Fruit fly (Drosophila melanogaster): ENCODE results near the gene heca.

heca gene

DNA sequence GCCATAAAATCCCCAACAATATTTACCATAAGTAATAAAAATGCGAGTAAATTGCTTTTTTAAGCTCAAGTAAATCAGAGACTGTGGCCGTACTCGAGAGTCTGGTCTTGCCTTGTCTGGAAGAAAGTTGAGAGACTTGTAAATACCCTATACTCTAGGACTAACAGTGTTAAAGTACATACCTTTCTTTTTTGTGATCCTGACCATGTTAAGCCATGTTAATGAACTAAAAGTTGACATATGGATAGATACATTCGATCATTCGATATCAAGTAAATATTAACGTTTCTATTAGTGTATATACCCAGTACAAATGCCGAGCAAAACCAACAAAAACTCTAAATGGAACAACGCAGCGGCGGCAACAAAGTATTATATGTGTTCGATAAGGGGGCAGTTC, 58.4 kb downstream of the heca start (continued):
- TF ChIP-seq Pdp1 (GFP tag; optimal IDR thresholded peaks at IDR 0.05) (peak; percentile 0 to 42), Aef1 (GFP tag; IDR thresholded peaks at IDR 0.05) (0 out of 3 replicates have a peak, but pooled peaks have one; percentile 34), CG14050 (GFP tag; IDR thresholded peaks at IDR 0.05) (no peak), CG30020 (tag; optimal IDR thresholded peaks at IDR 0.05) (no peak), Dll (GFP tag; IDR thresholded peaks at IDR 0.05; ENCODE audit: partially characterized antibody) (no peak), Fer3 (tag; optimal IDR thresholded peaks at IDR 0.05) (peak; percentile 21), CG12104 (GFP tag; optimal IDR thresholded peaks at IDR 0.05) (no peak), Blimp-1 (GFP tag; optimal IDR thresholded peaks at IDR 0.05) (peak; percentile 57), Ptx1 (GFP tag; IDR thresholded peaks at IDR 0.05) (0 out of 2 replicates have a peak, but pooled peaks have one; percentile 7), CG12391 (tag; optimal IDR thresholded peaks at IDR 0.05) (peak; percentile 21), p53 (GFP tag; optimal IDR thresholded peaks at IDR 0.05) (no peak), tll (GFP tag; optimal IDR thresholded peaks at IDR 0.05) (no peak), nerfin-2 (GFP tag; IDR thresholded peaks at IDR 0.05; ENCODE audit: partially characterized antibody) (no peak), kay (GFP tag; optimal IDR thresholded peaks at IDR 0.05) (no peak), bigmax (GFP tag; optimal IDR thresholded peaks at IDR 0.05) (no peak), jigr1 (GFP tag; IDR thresholded peaks at IDR 0.05) (no peak), ap (GFP tag; IDR thresholded peaks at IDR 0.05) (no peak), seq (GFP tag; IDR thresholded peaks at IDR 0.05) (no peak), stc (GFP tag; IDR thresholded peaks at IDR 0.05) (0 out of 2 replicates have a peak, but pooled peaks have one; percentile 9), CG8388 (GFP tag; optimal IDR thresholded peaks at IDR 0.05) (no peak), fd102C (GFP tag; optimal IDR thresholded peaks at IDR 0.05) (no peak), sim (GFP tag; IDR thresholded peaks at IDR 0.05) (no peak), CG12299 (tag; optimal IDR thresholded peaks at IDR 0.05) (no peak), D19A (tag; optimal IDR thresholded peaks at IDR 0.05) (peak; percentile 73), CG8281 (tag; optimal IDR thresholded peaks at IDR 0.05) (no peak), CG15011 (GFP tag; optimal IDR thresholded peaks at IDR 0.05) (no peak), Fer1 (GFP tag; optimal IDR thresholded peaks at IDR 0.05) (peak; percentile 33), tap (tag; optimal IDR thresholded peaks at IDR 0.05) (peak; percentile 24), HmgD (GFP tag; optimal IDR thresholded peaks at IDR 0.05) (no peak), Taf1 (GFP tag; IDR thresholded peaks at IDR 0.05) (no peak), CG3847 (GFP tag; IDR thresholded peaks at IDR 0.05) (no peak), CG17829 (tag; optimal IDR thresholded peaks at IDR 0.05) (peak; percentile 15), prd (optimal IDR thresholded peaks at IDR 0.05) (no peak), prd (GFP tag; IDR thresholded peaks at IDR 0.05) (peak; percentile 40; the same call in 1 of the 3 replicates), mam (GFP tag; optimal IDR thresholded peaks at IDR 0.05) (peak; percentile 23), PHDP (tag; optimal IDR thresholded peaks at IDR 0.05) (peak; percentile 44), tgo (GFP tag; IDR thresholded peaks at IDR 0.05) (no peak), Fer2 (tag; optimal IDR thresholded peaks at IDR 0.05) (no peak), salm (tag; optimal IDR thresholded peaks at IDR 0.05) (no peak), bab2 (GFP tag; optimal IDR thresholded peaks at IDR 0.05) (peak; percentile 44), org-1 (GFP tag; optimal IDR thresholded peaks at IDR 0.05) (no peak), CG13775 (GFP tag; optimal IDR thresholded peaks at IDR 0.05) (peak; percentile 14), CG14860 (GFP tag; IDR thresholded peaks at IDR 0.05; ENCODE audit: partially characterized antibody) (no peak), klu (GFP tag; IDR thresholded peaks at IDR 0.05) (no peak), Scr (GFP tag; IDR thresholded peaks at IDR 0.05; ENCODE audit: partially characterized antibody) (no peak), exex (tag; optimal IDR thresholded peaks at IDR 0.05) (no peak), CG11695 (GFP tag; IDR thresholded peaks at IDR 0.05) (no peak), Med (GFP tag) (peak; percentile 83), CG4820 (GFP tag; optimal IDR thresholded peaks at IDR 0.05) (peak; percentile 38), rib (GFP tag; IDR thresholded peaks at IDR 0.05) (no peak), ara (GFP tag; IDR thresholded peaks at IDR 0.05) (0 out of 2 replicates have a peak, but pooled peaks have one; percentile 16)
